Fruit fly (Drosophila melanogaster) whole organism, embryonic: ENCODE results near the gene sdt.

Experiments used
- Blimp-1 ChIP-seq: fragments of 200-800 bp; sonication (Bioruptor generic); optimal IDR thresholded peaks from 3 replicates; lab custom pipeline; 2018; ENCODE audit warnings: missing biosample characterization, missing genetic modification characterization, mild to moderate bottlenecking, moderate library complexity, missing genetic modification reagents
- CG10209 ChIP-seq: fragments of 200-800 bp; sonication (Bioruptor generic); optimal IDR thresholded peaks from 3 replicates; lab custom pipeline; 2017; ENCODE audit warnings: missing biosample characterization, mild to moderate bottlenecking, missing genetic modification characterization, missing genetic modification reagents
- CG10366 ChIP-seq: fragments of 200-800 bp; sonication (Bioruptor generic); IDR thresholded peaks from 2 replicates; pipeline ENCODE4 v1.3.6; 2022; ENCODE audit warnings: missing biosample characterization, missing genetic modification characterization
- CG12219 ChIP-seq: fragments of 200-800 bp; sonication (Bioruptor generic); optimal IDR thresholded peaks from 3 replicates; lab custom pipeline; 2018; ENCODE audit warnings: missing biosample characterization, mild to moderate bottlenecking, missing genetic modification characterization
- CG12769 ChIP-seq: fragments of 200-800 bp; sonication (Bioruptor generic); optimal IDR thresholded peaks from 2 replicates; lab custom pipeline; 2019; ENCODE audit warnings: missing biosample characterization, mild to moderate bottlenecking, missing genetic modification characterization, moderate library complexity
- CG13424 ChIP-seq: fragments of 200-800 bp; sonication (Bioruptor generic); optimal IDR thresholded peaks from 2 replicates; lab custom pipeline; 2019; ENCODE audit warnings: missing biosample characterization, mild to moderate bottlenecking, missing genetic modification characterization, moderate library complexity
- CG13894 ChIP-seq: fragments of 200-800 bp; sonication (Bioruptor generic); optimal IDR thresholded peaks from 3 replicates; lab custom pipeline; 2018; ENCODE audit warnings: missing biosample characterization, mild to moderate bottlenecking, missing genetic modification characterization, moderate library complexity
- CG14014 ChIP-seq: fragments of 200-800 bp; sonication (Bioruptor generic); IDR thresholded peaks from 2 replicates; pipeline ENCODE4 v1.3.6; 2022; ENCODE audit warnings: missing biosample characterization, missing genetic modification characterization
- CG14667 ChIP-seq: fragments of 200-800 bp; sonication (Bioruptor generic); IDR thresholded peaks from 2 replicates; pipeline ENCODE4 v1.3.6; 2022; ENCODE audit warnings: missing biosample characterization, missing genetic modification characterization
- CG14710 ChIP-seq: fragments of 200-800 bp; sonication (Bioruptor generic); optimal IDR thresholded peaks from 3 replicates; lab custom pipeline; 2019; ENCODE audit warnings: missing biosample characterization, mild to moderate bottlenecking, missing genetic modification characterization, moderate library complexity
- CG15601 ChIP-seq: fragments of 200-800 bp; sonication (Bioruptor generic); optimal IDR thresholded peaks from 3 replicates; lab custom pipeline; 2019; ENCODE audit warnings: missing biosample characterization, mild to moderate bottlenecking, missing genetic modification characterization, moderate library complexity
- CG1603 ChIP-seq: fragments of 200-800 bp; sonication (Bioruptor generic); optimal IDR thresholded peaks from 2 replicates; lab custom pipeline; 2019; ENCODE audit warnings: missing biosample characterization, mild to moderate bottlenecking, missing genetic modification characterization, moderate library complexity
- CG16815 ChIP-seq: fragments of 200-800 bp; sonication (Bioruptor generic); optimal IDR thresholded peaks from 3 replicates; lab custom pipeline; 2017; ENCODE audit warnings: missing biosample characterization, mild to moderate bottlenecking, missing genetic modification characterization
- CG17802 ChIP-seq: fragments of 200-800 bp; sonication (Bioruptor generic); optimal IDR thresholded peaks from 2 replicates; lab custom pipeline; 2018; ENCODE audit warnings: missing biosample characterization, mild to moderate bottlenecking, missing genetic modification characterization, moderate library complexity
- CG17829 ChIP-seq: fragments of 200-800 bp; optimal IDR thresholded peaks from 2 replicates; lab custom pipeline; 2019; ENCODE audit warnings: missing biosample characterization, mild to moderate bottlenecking, missing genetic modification characterization, moderate library complexity
- CG1792 ChIP-seq: fragments of 200-800 bp; sonication (Bioruptor generic); optimal IDR thresholded peaks from 2 replicates; lab custom pipeline; 2016; ENCODE audit warnings: missing biosample characterization, missing genetic modification characterization
- CG34422 ChIP-seq: fragments of 200-800 bp; sonication (Bioruptor generic); IDR thresholded peaks from 3 replicates; pipeline ENCODE4 v1.3.6; 2022; ENCODE audit warnings: missing biosample characterization, missing genetic modification characterization
- CG43689 ChIP-seq: fragments of 200-800 bp; sonication (Bioruptor generic); IDR thresholded peaks from 2 replicates; pipeline ENCODE4 v1.3.6; 2022; ENCODE audit warnings: missing biosample characterization, missing genetic modification characterization
- CG4404 ChIP-seq: fragments of 200-800 bp; sonication (Bioruptor generic); IDR thresholded peaks from 2 replicates; pipeline ENCODE4 v1.3.6; 2022; ENCODE audit warnings: missing biosample characterization, missing genetic modification characterization
- CG7357 ChIP-seq: fragments of 200-800 bp; sonication (Bioruptor generic); IDR thresholded peaks from 3 replicates; pipeline ENCODE4 v1.3.6; 2022; ENCODE audit warnings: missing biosample characterization, missing genetic modification characterization
- CG8290 ChIP-seq, 3 experiments: fragments of 200-800 bp; sonication (Bioruptor generic); optimal IDR thresholded peaks; 2 replicates each; lab custom pipeline; 2016 to 2019; ENCODE audit warnings: missing biosample characterization in 3 of 3, missing genetic modification characterization in 3 of 3, mild to moderate bottlenecking in 2 of 3, moderate library complexity in 1 of 3
- CG8388 ChIP-seq: fragments of 200-800 bp; sonication (Bioruptor generic); optimal IDR thresholded peaks from 2 replicates; lab custom pipeline; 2019; ENCODE audit warnings: missing biosample characterization, mild to moderate bottlenecking, missing genetic modification characterization, moderate library complexity
- Med ChIP-seq: fragments of 200-800 bp; sonication (Bioruptor generic); peaks from one replicate; lab custom pipeline; 2016; ENCODE audit warnings: missing biosample characterization, missing genetic modification characterization, mild to moderate bottlenecking, inconsistent platforms, moderate library complexity
- Nf-YC ChIP-seq: fragments of 200-800 bp; optimal IDR thresholded peaks from 3 replicates; lab custom pipeline; 2019; ENCODE audit warnings: missing biosample characterization, mild to moderate bottlenecking, missing genetic modification characterization, moderate library complexity
- Xbp1 ChIP-seq: fragments of 200-800 bp; sonication (Bioruptor generic); optimal IDR thresholded peaks from 3 replicates; lab custom pipeline; 2016; ENCODE audit warnings: missing biosample characterization, mild to moderate bottlenecking, missing genetic modification characterization
- amos ChIP-seq: fragments of 200-800 bp; sonication (Bioruptor generic); IDR thresholded peaks from 2 replicates; pipeline ENCODE4 v1.3.6; 2022; ENCODE audit warnings: missing biosample characterization, missing genetic modification characterization; ENCODE audit not compliant: partially characterized antibody
- ase ChIP-seq: fragments of 200-800 bp; sonication (Bioruptor generic); IDR thresholded peaks from 3 replicates; pipeline ENCODE4 v1.3.6; 2022; ENCODE audit warnings: missing biosample characterization, missing genetic modification characterization
- cad ChIP-seq: fragments of >200 bp; optimal IDR thresholded peaks from 2 replicates; lab custom pipeline; 2017; ENCODE audit warnings: missing biosample characterization, missing genetic modification characterization
- chif ChIP-seq, 2 experiments: fragments of 200-800 bp; sonication (Bioruptor generic); optimal IDR thresholded peaks; 3 replicates each; lab custom pipeline; 2016; ENCODE audit warnings: missing biosample characterization in 2 of 2, missing genetic modification characterization in 2 of 2
- chinmo ChIP-seq: fragments of 200-800 bp; sonication (Bioruptor generic); IDR thresholded peaks from 4 replicates; pipeline ENCODE4 v1.3.6; 2022; ENCODE audit warnings: missing biosample characterization, missing genetic modification characterization; ENCODE audit not compliant: partially characterized antibody
- croc ChIP-seq: fragments of 200-800 bp; sonication (Bioruptor generic); conservative IDR thresholded peaks from 3 replicates; pipeline ENCODE4 v1.3.6; 2022; ENCODE audit warnings: missing biosample characterization, missing genetic modification characterization
- crol ChIP-seq: fragments of 200-800 bp; sonication (Bioruptor generic); IDR thresholded peaks from 2 replicates; pipeline ENCODE4 v1.3.6; 2022; ENCODE audit warnings: missing biosample characterization, missing genetic modification characterization
- dysf ChIP-seq: fragments of 200-800 bp; sonication (Bioruptor generic); IDR thresholded peaks from 3 replicates; pipeline ENCODE4 v1.3.6; 2022; ENCODE audit warnings: missing biosample characterization, missing genetic modification characterization
- ems ChIP-seq: fragments of 200-800 bp; sonication (Bioruptor generic); optimal IDR thresholded peaks from 3 replicates; lab custom pipeline; 2016; ENCODE audit warnings: missing biosample characterization, missing genetic modification characterization
- esg ChIP-seq: fragments of 200-800 bp; sonication (Bioruptor generic); conservative IDR thresholded peaks from 2 replicates; pipeline ENCODE4 v1.3.6; 2022; ENCODE audit warnings: missing biosample characterization, missing genetic modification characterization
- ewg ChIP-seq: fragments of 200-800 bp; sonication (Bioruptor generic); optimal IDR thresholded peaks from 3 replicates; lab custom pipeline; 2017; ENCODE audit warnings: mild to moderate bottlenecking, missing biosample characterization, missing genetic modification reagents, missing genetic modification characterization
- gt ChIP-seq: fragments of 200-800 bp; sonication (Bioruptor generic); IDR thresholded peaks from 2 replicates; pipeline ENCODE4 v1.3.6; 2022; ENCODE audit warnings: missing biosample characterization, missing genetic modification characterization
- jumu ChIP-seq: fragments of 200-800 bp; sonication (Bioruptor generic); optimal IDR thresholded peaks from 3 replicates; lab custom pipeline; 2016; ENCODE audit warnings: missing biosample characterization, missing genetic modification characterization
- kay ChIP-seq: fragments of 200-800 bp; sonication (Bioruptor generic); optimal IDR thresholded peaks from 2 replicates; lab custom pipeline; 2016; ENCODE audit warnings: missing biosample characterization, missing genetic modification characterization
- lov ChIP-seq, 2 experiments: fragments of 200-800 bp in 1 of 2; fragments of >200 bp in 1 of 2; sonication (Bioruptor generic) in 1 of 2; IDR thresholded peaks in 1 of 2; optimal IDR thresholded peaks in 1 of 2; 2 replicates in 1 of 2; 3 replicates in 1 of 2; pipeline versions ENCODE4 v1.3.6 to Lab custom; 2017 to 2022; ENCODE audit warnings: missing biosample characterization in 1 of 2, missing genetic modification characterization in 1 of 2
- nau ChIP-seq: fragments of 200-800 bp; sonication (Bioruptor generic); optimal IDR thresholded peaks from 3 replicates; lab custom pipeline; 2017; ENCODE audit warnings: missing biosample characterization, mild to moderate bottlenecking, missing genetic modification characterization, missing genetic modification reagents
- nom ChIP-seq: fragments of 200-800 bp; sonication (Bioruptor generic); optimal IDR thresholded peaks from 2 replicates; lab custom pipeline; 2017; ENCODE audit warnings: missing biosample characterization, missing genetic modification characterization, mild to moderate bottlenecking, moderate library complexity, missing genetic modification reagents
- pan ChIP-seq, 4 experiments: fragments of >200 bp in 3 of 4; fragments of 200-800 bp in 1 of 4; sonication (Bioruptor generic) in 1 of 4; optimal IDR thresholded peaks in 3 of 4; IDR thresholded peaks in 1 of 4; 2 replicates each; pipeline versions ENCODE4 v1.3.6 to Lab custom; 2017 to 2022; ENCODE audit warnings: missing biosample characterization in 2 of 4, missing genetic modification characterization in 2 of 4, mixed read lengths in 1 of 4
- tin ChIP-seq: fragments of 200-800 bp; sonication (Bioruptor generic); optimal IDR thresholded peaks from 3 replicates; lab custom pipeline; 2016; ENCODE audit warnings: missing biosample characterization, missing genetic modification characterization
- vvl ChIP-seq: fragments of 200-800 bp; sonication (Bioruptor generic); IDR thresholded peaks from 2 replicates; pipeline ENCODE4 v1.3.6; 2022; ENCODE audit warnings: missing biosample characterization, missing genetic modification characterization
- z ChIP-seq: fragments of 200-800 bp; sonication (Bioruptor generic); IDR thresholded peaks from 3 replicates; pipeline ENCODE4 v1.3.6; 2022; ENCODE audit warnings: missing biosample characterization, missing genetic modification characterization
- zen ChIP-seq: fragments of 200-800 bp; sonication (Bioruptor generic); optimal IDR thresholded peaks from 3 replicates; lab custom pipeline; 2018; ENCODE audit warnings: missing biosample characterization, mild to moderate bottlenecking, missing genetic modification characterization, moderate library complexity

Gene sdt

dm6 chrX:8196598-8197228, 18.4 kb downstream of the sdt start (continued):
- peak; percentile 49 for TF ChIP-seq esg (GFP tag; lab: Robert Waterston, UW)
- TF ChIP-seq jumu (GFP tag; lab: Kevin White, UChicago) = no peak
- TF ChIP-seq Xbp1 (GFP tag; lab: Kevin White, UChicago) = peak; percentile 44
- TF ChIP-seq lov (optimal IDR thresholded peaks at IDR 0.05; lab: Kevin White, UChicago) = no peak
- no peak for TF ChIP-seq lov (GFP tag; IDR thresholded peaks at IDR 0.05; lab: Robert Waterston, UW)
- peak; percentile 3 for TF ChIP-seq CG17802 (tag; lab: Kevin White, UChicago)
- peak; percentile 74 for TF ChIP-seq dysf (GFP tag; lab: Robert Waterston, UW)
- TF ChIP-seq CG43689 (GFP tag; lab: Robert Waterston, UW) = peak; percentile 53; the same call in 1 of the 2 replicates
- TF ChIP-seq amos (GFP tag; lab: Robert Waterston, UW) = no peak
- peak; percentile 53 for TF ChIP-seq Blimp-1 (GFP tag; lab: Kevin White, UChicago)
- TF ChIP-seq CG16815 (GFP tag; lab: Kevin White, UChicago) = no peak
- no peak for TF ChIP-seq cad (GFP tag; lab: Kevin White, UChicago)
- peak; percentile 13 for TF ChIP-seq CG10209 (GFP tag; lab: Kevin White, UChicago)
- TF ChIP-seq pan (optimal IDR thresholded peaks at IDR 0.05; lab: Kevin White, UChicago) = no peak
- TF ChIP-seq pan (GFP tag; optimal IDR thresholded peaks at IDR 0.05 in 1 of 2, IDR thresholded peaks at IDR 0.05 in 1 of 2) = peak in 1 of 2 experiments; percentile 77
- peak; percentile 76; the same call in 2 of the 3 replicates for TF ChIP-seq z (GFP tag; lab: Robert Waterston, UW)
- peak; percentile 25 for TF ChIP-seq CG12219 (GFP tag; lab: Kevin White, UChicago)
- TF ChIP-seq CG8290 (GFP tag; optimal IDR thresholded peaks at IDR 0.05; lab: Kevin White, UChicago) = no peak
- peak in 1 of 2 experiments; percentile 73 for TF ChIP-seq CG8290 (tag; optimal IDR thresholded peaks at IDR 0.05; lab: Kevin White, UChicago)
- TF ChIP-seq CG14014 (GFP tag; lab: Robert Waterston, UW) = peak; percentile 57; the same call in 1 of the 2 replicates
- TF ChIP-seq ase (GFP tag; lab: Robert Waterston, UW) = peak; percentile 64; the same call in 1 of the 3 replicates
- TF ChIP-seq CG14710 (tag; lab: Kevin White, UChicago) = peak; percentile 2
- peak; percentile 44; the same call in 1 of the 2 replicates for TF ChIP-seq CG14667 (GFP tag; lab: Robert Waterston, UW)
- TF ChIP-seq ewg (GFP tag; lab: Kevin White, UChicago) = peak; percentile 23
- TF ChIP-seq crol (GFP tag; lab: Robert Waterston, UW) = peak; percentile 84
- TF ChIP-seq nau (GFP tag; lab: Kevin White, UChicago) = peak; percentile 11
- peak; percentile 81 for TF ChIP-seq Med (GFP tag; lab: Kevin White, UChicago)
- TF ChIP-seq chinmo (GFP tag; lab: Robert Waterston, UW) = peak; percentile 95
- peak; percentile 34; the same call in 2 of the 3 replicates for TF ChIP-seq croc
- peak; percentile 76 for TF ChIP-seq vvl (GFP tag; lab: Robert Waterston, UW)
- TF ChIP-seq CG1603 (tag; lab: Kevin White, UChicago) = peak; percentile 77
- TF ChIP-seq CG13894 (tag; lab: Kevin White, UChicago) = no peak
- TF ChIP-seq zen = no peak
- TF ChIP-seq Nf-YC (tag; lab: Kevin White, UChicago) = no peak
- peak; percentile 66 for TF ChIP-seq CG10366 (GFP tag; lab: Robert Waterston, UW)
- TF ChIP-seq tin (GFP tag; lab: Kevin White, UChicago) = peak; percentile 33
- peak; percentile 47 for TF ChIP-seq CG8388
- peak; percentile 20 for TF ChIP-seq CG15601
- peak; percentile 54; the same call in 1 of the 3 replicates for TF ChIP-seq CG7357 (GFP tag; lab: Robert Waterston, UW)
- TF ChIP-seq CG4404 (GFP tag; lab: Robert Waterston, UW) = no peak
- TF ChIP-seq chif (GFP tag; optimal IDR thresholded peaks at IDR 0.05; lab: Kevin White, UChicago) = peak; percentile 28 to 38
- TF ChIP-seq kay (GFP tag; lab: Kevin White, UChicago) = no peak
- peak; percentile 59 for TF ChIP-seq CG12769 (tag; lab: Kevin White, UChicago)
- peak; percentile 29 for TF ChIP-seq nom (GFP tag; lab: Kevin White, UChicago)
- TF ChIP-seq CG34422 (GFP tag; lab: Robert Waterston, UW) = peak; percentile 19; the same call in 1 of the 3 replicates
- TF ChIP-seq CG17829 (tag; lab: Kevin White, UChicago) = peak; percentile 20
- no peak for TF ChIP-seq CG1792 (GFP tag; lab: Kevin White, UChicago)
- peak; percentile 45 for TF ChIP-seq CG13424 (tag; lab: Kevin White, UChicago)
- TF ChIP-seq ems = peak; percentile 12
- no peak for TF ChIP-seq gt (GFP tag; lab: Robert Waterston, UW)
